Worm (Caenorhabditis elegans) whole organism, early embryonic: ENCODE data around the gene idpp-8.

ENCODE experiments used
- F13C5.2 ChIP-seq: sonication (generic microtip); optimal IDR thresholded peaks from 2 replicates; lab custom pipeline; 2017; ENCODE audit warnings: mild to moderate bottlenecking, missing genetic modification characterization, inconsistent platforms, missing compliant biosample characterization
- ama-1 ChIP-seq: fragments of 150-350 bp; optimal IDR thresholded peaks from 2 replicates; lab custom pipeline; 2014
- ceh-13 ChIP-seq: fragments of 200-800 bp; sonication (Bioruptor generic); optimal IDR thresholded peaks from 2 replicates; lab custom pipeline; 2018; ENCODE audit warnings: mild to moderate bottlenecking, missing genetic modification characterization, missing compliant biosample characterization
- ceh-36 ChIP-seq: sonication (generic microtip); optimal IDR thresholded peaks from 2 replicates; lab custom pipeline; 2016; ENCODE audit warnings: missing genetic modification characterization, inconsistent platforms, missing compliant biosample characterization
- hmbx-1 ChIP-seq: sonication (generic microtip); optimal IDR thresholded peaks from 2 replicates; lab custom pipeline; 2016; ENCODE audit warnings: mild to moderate bottlenecking, missing genetic modification characterization, missing compliant biosample characterization
- hmg-4 ChIP-seq: fragments of 200-800 bp; sonication (Bioruptor generic); optimal IDR thresholded peaks from 2 replicates; lab custom pipeline; 2018; ENCODE audit warnings: mild to moderate bottlenecking, missing genetic modification characterization, missing compliant biosample characterization
- scrt-1 ChIP-seq: fragments of 200-800 bp; sonication (Bioruptor generic); IDR thresholded peaks from 2 replicates; pipeline ENCODE4 v1.3.6; 2022; ENCODE audit warnings: missing genetic modification characterization, missing compliant biosample characterization
- sea-1 ChIP-seq: fragments of 200-800 bp; sonication (Bioruptor generic); conservative IDR thresholded peaks from 2 replicates; pipeline ENCODE4 v1.3.6; 2022; ENCODE audit warnings: missing genetic modification characterization, missing compliant biosample characterization
- tbx-11 ChIP-seq: fragments of 200-800 bp; sonication (Bioruptor generic); IDR thresholded peaks from 2 replicates; pipeline ENCODE4 v1.3.6; 2022; ENCODE audit warnings: missing genetic modification characterization, missing compliant biosample characterization
- tbx-37 ChIP-seq: fragments of 200-800 bp; sonication (Bioruptor generic); conservative IDR thresholded peaks from 2 replicates; pipeline ENCODE4 v1.3.6; 2022; ENCODE audit warnings: missing genetic modification reagents, missing genetic modification characterization, missing compliant biosample characterization
- tra-4 ChIP-seq: sonication (generic microtip); optimal IDR thresholded peaks from 2 replicates; lab custom pipeline; 2017; ENCODE audit warnings: missing genetic modification characterization, missing compliant biosample characterization

- TF ChIP-seq sea-1 (GFP tag; lab: Robert Waterston, UW) (no peak), hmg-4 (GFP tag; lab: Kevin White, UChicago) (no peak), tbx-37 (GFP tag; lab: Robert Waterston, UW) (no peak), scrt-1 (GFP tag; lab: Robert Waterston, UW) (no peak), ama-1 (lab: Kevin White, UChicago) (no peak), F13C5.2 (tag; lab: Kevin White, UChicago) (no peak), tra-4 (tag; lab: Kevin White, UChicago) (no peak), ceh-13 (GFP tag; lab: Kevin White, UChicago) (no peak), ceh-36 (tag; lab: Kevin White, UChicago) (no peak), tbx-11 (GFP tag; lab: Robert Waterston, UW) (no peak), hmbx-1 (no peak)
Measured at ce11 chrII:10283145-10283544, 32.2 kb upstream of the idpp-8 start.
